Worm (Caenorhabditis elegans) whole organism, L1 larva: Measurements from ENCODE around the gene E02H1.5.

Experiments
- C34B4.2 ChIP-seq: sonication (generic microtip); optimal IDR thresholded peaks from 2 replicates; lab custom pipeline; 2017; ENCODE audit warnings: mild to moderate bottlenecking, missing genetic modification characterization, missing compliant biosample characterization
- F16B12.6 ChIP-seq: fragments of 150-350 bp; optimal IDR thresholded peaks from 2 replicates; lab custom pipeline; 2014; ENCODE audit warnings: missing biosample characterization, missing genetic modification characterization
- aha-1 ChIP-seq: fragments of 150-350 bp; optimal IDR thresholded peaks from 2 replicates; lab custom pipeline; 2014; ENCODE audit warnings: missing biosample characterization, missing genetic modification characterization
- alr-1 ChIP-seq: fragments of 200-800 bp; sonication (Bioruptor generic); optimal IDR thresholded peaks from 2 replicates; lab custom pipeline; 2018; ENCODE audit warnings: borderline replicate concordance, mild to moderate bottlenecking, missing genetic modification characterization, missing compliant biosample characterization
- blmp-1 ChIP-seq: fragments of 150-350 bp; optimal IDR thresholded peaks from 2 replicates; lab custom pipeline; 2014; ENCODE audit warnings: missing biosample characterization, missing genetic modification characterization
- ceh-82 ChIP-seq, 3 experiments: fragments of 150-350 bp in 1 of 3; sonication (generic microtip) in 2 of 3; optimal IDR thresholded peaks; 2 replicates each; lab custom pipeline; 2014 to 2017; ENCODE audit warnings: missing biosample characterization in 3 of 3, missing genetic modification characterization in 3 of 3
- ceh-88 ChIP-seq: fragments of 200-800 bp; sonication (Bioruptor generic); IDR thresholded peaks from 2 replicates; pipeline ENCODE4 v1.3.6; 2022; ENCODE audit warnings: missing genetic modification characterization, missing compliant biosample characterization
- efl-1 ChIP-seq, 4 experiments: fragments of 150-350 bp; optimal IDR thresholded peaks in 3 of 4; peaks in 1 of 4; 1 replicate in 1 of 4; 2 replicates in 3 of 4; lab custom pipeline; 2014; ENCODE audit warnings: missing biosample characterization in 2 of 4, missing genetic modification characterization in 2 of 4, missing genetic modification reagents in 2 of 4
- egl-13 ChIP-seq: sonication (generic microtip); optimal IDR thresholded peaks from 2 replicates; lab custom pipeline; 2016; ENCODE audit warnings: missing genotype, missing genetic modification reagents, missing genetic modification characterization, missing compliant biosample characterization
- elt-3 ChIP-seq, 6 experiments: fragments of 150-350 bp in 1 of 6; sonication (generic microtip); optimal IDR thresholded peaks; 2 replicates each; lab custom pipeline; 2017 to 2018; ENCODE audit warnings: missing biosample characterization in 6 of 6, missing genetic modification characterization in 6 of 6, inconsistent platforms in 1 of 6
- ets-5 ChIP-seq: fragments of 200-800 bp; sonication (Bioruptor generic); IDR thresholded peaks from 2 replicates; pipeline ENCODE4 v1.3.6; 2022; ENCODE audit warnings: missing genetic modification characterization, missing compliant biosample characterization
- fkh-8 ChIP-seq: sonication (generic microtip); optimal IDR thresholded peaks from 2 replicates; lab custom pipeline; 2016; ENCODE audit warnings: mild to moderate bottlenecking, missing genetic modification characterization, missing compliant biosample characterization
- fos-1 ChIP-seq: fragments of 150-350 bp; optimal IDR thresholded peaks from 2 replicates; lab custom pipeline; 2014; ENCODE audit warnings: missing biosample characterization, missing genetic modification characterization
- grh-1 ChIP-seq: fragments of 200-800 bp; sonication (Bioruptor generic); IDR thresholded peaks from 2 replicates; pipeline ENCODE4 v1.3.6; 2022; ENCODE audit warnings: missing genetic modification reagents, missing genetic modification characterization, missing compliant biosample characterization
- lin-13 ChIP-seq: fragments of 150-350 bp; optimal IDR thresholded peaks from 2 replicates; lab custom pipeline; 2014; ENCODE audit warnings: missing biosample characterization, missing genetic modification reagents, missing genetic modification characterization
- lin-14 ChIP-seq: fragments of 200-800 bp; sonication (Bioruptor generic); optimal IDR thresholded peaks from 2 replicates; lab custom pipeline; 2018; ENCODE audit warnings: mild to moderate bottlenecking, missing genetic modification characterization, moderate library complexity, missing compliant biosample characterization
- lin-35 ChIP-seq, 2 experiments: fragments of 150-350 bp; optimal IDR thresholded peaks; 2 replicates each; lab custom pipeline; 2014; ENCODE audit warnings: missing biosample characterization in 2 of 2, missing genetic modification characterization in 2 of 2, missing genetic modification reagents in 2 of 2
- lir-3 ChIP-seq: sonication (generic microtip); optimal IDR thresholded peaks from 2 replicates; lab custom pipeline; 2016; ENCODE audit warnings: mild to moderate bottlenecking, missing genetic modification characterization, moderate library complexity, missing compliant biosample characterization; ENCODE audit not compliant: poor library complexity
- lsy-2 ChIP-seq, 2 experiments: fragments of 150-350 bp; optimal IDR thresholded peaks; 2 replicates each; lab custom pipeline; 2014; ENCODE audit warnings: missing biosample characterization in 2 of 2, missing genetic modification characterization in 2 of 2
- mef-2 ChIP-seq: fragments of 150-350 bp; optimal IDR thresholded peaks from 2 replicates; lab custom pipeline; 2014; ENCODE audit warnings: missing biosample characterization, missing genetic modification characterization
- nhr-19 ChIP-seq: fragments of 200-800 bp; sonication (Bioruptor generic); conservative IDR thresholded peaks from 2 replicates; pipeline ENCODE4 v1.3.6; 2022; ENCODE audit warnings: missing genetic modification characterization, missing compliant biosample characterization
- nhr-237 ChIP-seq: fragments of 150-350 bp; optimal IDR thresholded peaks from 2 replicates; lab custom pipeline; 2014; ENCODE audit warnings: missing biosample characterization, missing genetic modification characterization
- nhr-47 ChIP-seq: sonication (generic microtip); optimal IDR thresholded peaks from 2 replicates; lab custom pipeline; 2016; ENCODE audit warnings: mild to moderate bottlenecking, missing genetic modification characterization, moderate library complexity, missing compliant biosample characterization
- nhr-71 ChIP-seq: sonication (generic microtip); optimal IDR thresholded peaks from 2 replicates; lab custom pipeline; 2016; ENCODE audit warnings: mild to moderate bottlenecking, missing genetic modification characterization, moderate library complexity, missing compliant biosample characterization
- nhr-84 ChIP-seq: sonication (generic microtip); optimal IDR thresholded peaks from 2 replicates; lab custom pipeline; 2017; ENCODE audit warnings: missing biosample characterization, missing genetic modification characterization
- nhr-85 ChIP-seq: sonication (generic microtip); peaks from one replicate; lab custom pipeline; 2016; ENCODE audit warnings: missing genetic modification characterization, inconsistent platforms, missing compliant biosample characterization
- pqm-1 ChIP-seq: sonication (generic microtip); optimal IDR thresholded peaks from 3 replicates; lab custom pipeline; 2017; ENCODE audit warnings: missing biosample characterization, missing genetic modification characterization
- rnt-1 ChIP-seq: sonication (generic microtip); optimal IDR thresholded peaks from 2 replicates; lab custom pipeline; 2016; ENCODE audit warnings: mild to moderate bottlenecking, missing genetic modification characterization, moderate library complexity, missing compliant biosample characterization
- skn-1 ChIP-seq: fragments of 150-350 bp; optimal IDR thresholded peaks from 2 replicates; lab custom pipeline; 2014; ENCODE audit warnings: missing biosample characterization, missing genetic modification characterization
- snpc-4 ChIP-seq: fragments of 150-350 bp; optimal IDR thresholded peaks from 2 replicates; lab custom pipeline; 2014; ENCODE audit warnings: missing biosample characterization, missing genetic modification characterization
- snu-23 ChIP-seq: sonication (generic microtip); optimal IDR thresholded peaks from 2 replicates; lab custom pipeline; 2016; ENCODE audit warnings: missing genetic modification characterization, missing compliant biosample characterization
- tlp-1 ChIP-seq: fragments of 150-350 bp; optimal IDR thresholded peaks from 2 replicates; lab custom pipeline; 2014; ENCODE audit warnings: missing biosample characterization, missing genetic modification characterization
- unc-130 ChIP-seq: fragments of 150-350 bp; optimal IDR thresholded peaks from 2 replicates; lab custom pipeline; 2017; ENCODE audit warnings: missing biosample characterization, missing genetic modification characterization, inconsistent platforms
- unc-86 ChIP-seq: sonication (generic microtip); optimal IDR thresholded peaks from 2 replicates; lab custom pipeline; 2016; ENCODE audit warnings: missing genetic modification characterization, missing compliant biosample characterization
- xbp-1 ChIP-seq: sonication (generic microtip); optimal IDR thresholded peaks from 2 replicates; lab custom pipeline; 2016; ENCODE audit warnings: missing genetic modification characterization, missing compliant biosample characterization
- zip-4 ChIP-seq: fragments of 200-800 bp; sonication (Bioruptor generic); optimal IDR thresholded peaks from 2 replicates; lab custom pipeline; 2018; ENCODE audit warnings: mild to moderate bottlenecking, missing genetic modification characterization, moderate library complexity, missing compliant biosample characterization

The E02H1.5 gene

DNA sequence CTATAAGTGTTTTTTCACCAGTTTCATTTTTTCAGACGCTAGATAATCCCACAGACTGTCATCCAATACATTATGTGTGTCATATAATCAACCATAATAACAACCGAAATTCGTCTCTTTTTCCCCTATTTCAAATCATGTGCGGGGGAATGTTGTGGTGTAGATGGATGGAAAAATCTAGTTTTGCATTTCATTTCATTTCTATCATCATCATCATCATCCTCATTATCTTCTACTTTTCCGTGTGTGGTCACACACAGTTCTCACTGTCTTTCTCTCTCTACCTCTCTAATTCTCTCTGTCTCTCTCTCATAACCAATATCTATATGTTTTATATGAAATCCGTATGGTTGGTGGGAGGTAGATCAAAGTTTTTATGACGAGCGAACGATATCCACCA is 21.6 kb upstream of the E02H1.5 start (continued):
- TF ChIP-seq F16B12.6 (tag; lab: Kevin White, UChicago): no peak
- TF ChIP-seq snpc-4 (tag; lab: Kevin White, UChicago): no peak
- no peak for TF ChIP-seq aha-1 (tag; lab: Kevin White, UChicago)
- TF ChIP-seq nhr-19 (GFP tag; lab: Robert Waterston, UW): 0 out of 2 replicates have a peak, but pooled peaks have one; percentile 12
- no peak for TF ChIP-seq tlp-1 (tag; lab: Kevin White, UChicago)
- no peak for TF ChIP-seq alr-1
- TF ChIP-seq zip-4: no peak
- TF ChIP-seq efl-1 (optimal IDR thresholded peaks at IDR 0.05; lab: Kevin White, UChicago): no peak
- TF ChIP-seq efl-1 (GFP tag; optimal IDR thresholded peaks at IDR 0.05 in 1 of 2; lab: Kevin White, UChicago): peak in 1 of 2 experiments; percentile 59
- no peak for TF ChIP-seq xbp-1 (tag; lab: Kevin White, UChicago)
- peak; percentile 47; the same call in 1 of the 2 replicates for TF ChIP-seq grh-1 (GFP tag; lab: Robert Waterston, UW)
- no peak for TF ChIP-seq rnt-1
- TF ChIP-seq nhr-237: no peak
- TF ChIP-seq pqm-1 (tag; lab: Kevin White, UChicago): no peak
- peak; percentile 25 for TF ChIP-seq nhr-71 (tag; lab: Kevin White, UChicago)
- no peak for TF ChIP-seq egl-13 (tag; lab: Kevin White, UChicago)
- peak; percentile 71 for TF ChIP-seq snu-23 (GFP tag; lab: Kevin White, UChicago)
- no peak for TF ChIP-seq C34B4.2
- TF ChIP-seq ceh-88 (GFP tag; lab: Robert Waterston, UW): no peak
- TF ChIP-seq lin-14: peak; percentile 67
- TF ChIP-seq nhr-84 (tag; lab: Kevin White, UChicago): no peak

DNA sequence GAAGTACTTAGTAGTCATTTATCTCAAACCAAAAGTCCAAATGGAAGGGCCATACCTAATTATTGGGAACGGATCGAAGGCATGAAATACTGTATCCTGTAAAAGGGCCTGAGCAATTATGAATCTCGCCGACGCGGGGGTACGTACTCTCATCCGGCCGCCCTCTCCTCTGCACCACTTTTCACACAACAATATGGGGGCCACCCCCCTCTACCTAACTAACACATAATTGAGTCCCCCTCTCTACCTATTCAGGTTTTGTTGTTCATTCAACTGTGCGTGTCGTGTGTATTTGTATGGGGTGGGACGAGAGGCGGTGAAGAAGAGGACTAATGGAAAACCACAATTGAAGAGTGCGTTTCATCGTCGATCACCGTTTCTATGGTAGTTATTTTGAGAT is 20.6 kb upstream of the E02H1.5 start:
- TF ChIP-seq ceh-82 (tag; optimal IDR thresholded peaks at IDR 0.05; lab: Kevin White, UChicago) (no peak), blmp-1 (tag; lab: Kevin White, UChicago) (peak; percentile 10), grh-1 (GFP tag; lab: Robert Waterston, UW) (0 out of 2 replicates have a peak, but pooled peaks have one; percentile 28), unc-86 (no peak), fkh-8 (tag; lab: Kevin White, UChicago) (peak; percentile 22), fos-1 (no peak), lin-13 (GFP tag; lab: Kevin White, UChicago) (no peak), lin-14 (peak; percentile 46), nhr-71 (tag; lab: Kevin White, UChicago) (no peak), ets-5 (GFP tag; lab: Robert Waterston, UW) (no peak), nhr-85 (tag; lab: Kevin White, UChicago) (no peak), elt-3 (tag; optimal IDR thresholded peaks at IDR 0.05; lab: Kevin White, UChicago) (no peak), skn-1 (tag; lab: Kevin White, UChicago) (no peak), lsy-2 (tag; optimal IDR thresholded peaks at IDR 0.05; lab: Kevin White, UChicago) (no peak), mef-2 (no peak), lir-3 (tag; lab: Kevin White, UChicago) (no peak), efl-1 (optimal IDR thresholded peaks at IDR 0.05; lab: Kevin White, UChicago) (no peak), efl-1 (GFP tag; optimal IDR thresholded peaks at IDR 0.05 in 1 of 2; lab: Kevin White, UChicago) (peak in 1 of 2 experiments; percentile 65), lin-35 (GFP tag; optimal IDR thresholded peaks at IDR 0.05; lab: Kevin White, UChicago) (no peak), nhr-47 (tag; lab: Kevin White, UChicago) (no peak)

DNA sequence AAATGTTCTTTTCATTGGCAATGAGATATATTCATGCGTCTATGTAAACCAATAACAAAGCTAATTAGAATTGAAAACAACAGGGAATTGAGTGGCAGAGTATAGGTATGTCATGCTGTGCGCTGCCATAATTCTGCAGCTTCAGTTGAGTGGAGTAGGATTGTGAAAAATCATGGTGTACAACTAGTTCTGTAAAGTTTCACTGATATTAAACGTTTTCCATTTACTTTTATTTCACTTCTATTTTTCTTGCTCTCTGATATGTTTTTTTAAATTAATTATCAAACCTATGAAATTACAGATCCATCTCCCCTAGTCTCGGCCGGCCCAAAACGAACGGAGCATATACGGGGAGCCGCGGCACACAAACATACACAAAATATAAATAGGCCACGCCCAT is 19.4 kb upstream of the E02H1.5 start, which contains the start of gene exc-7:
Gene exc-7 (plus strand): TSS at position 301 of the 400 bp plus-strand sequence.
- no peak for TF ChIP-seq unc-130
- no peak for TF ChIP-seq efl-1 (optimal IDR thresholded peaks at IDR 0.05; lab: Kevin White, UChicago)
- TF ChIP-seq efl-1 (GFP tag; optimal IDR thresholded peaks at IDR 0.05 in 1 of 2; lab: Kevin White, UChicago): peak in 1 of 2 experiments; percentile 61

DNA sequence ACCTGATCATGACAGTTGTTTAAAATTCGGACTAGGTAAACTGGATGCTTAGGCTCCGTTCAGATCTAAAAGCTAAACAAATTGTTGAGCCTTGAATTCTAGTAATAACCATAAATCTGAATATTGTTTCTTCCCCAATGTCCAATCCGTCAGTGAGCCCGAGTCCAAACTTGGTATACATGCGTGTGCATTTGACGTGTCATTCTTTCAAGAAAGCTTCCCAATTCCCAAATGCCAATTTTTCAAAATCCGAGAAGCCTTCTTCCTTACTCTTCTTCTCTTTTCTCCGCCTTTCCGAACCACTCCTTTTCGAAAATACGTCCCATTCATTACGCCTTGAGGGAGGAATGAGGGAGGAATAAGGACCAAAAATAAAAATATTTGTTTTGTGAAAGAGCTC is 18.3 kb upstream of the E02H1.5 start:
- TF ChIP-seq lin-14 (peak; percentile 15), C34B4.2 (no peak)
